Fruit fly (Drosophila melanogaster): Measurements from ENCODE around the gene CG9777.
A peak's percentile ranks its signal among the peaks of the same experiment; 100 is the strongest.

CG9777 gene

dm6 chrX:16670691-16671481, 38.9 kb upstream of the CG9777 start (continued):
- TF ChIP-seq Dek (tag; optimal IDR thresholded peaks at IDR 0.05) (no peak), CG12769 (tag; optimal IDR thresholded peaks at IDR 0.05) (peak; percentile 65)

dm6 chrX:16670262-16670661, 38.2 kb upstream of the CG9777 start:
- TF ChIP-seq grau (tag; optimal IDR thresholded peaks at IDR 0.05) (peak; percentile 69), sens (GFP tag) (peak; percentile 87), CG7839 (tag; optimal IDR thresholded peaks at IDR 0.05) (peak; percentile 31), CG2712 (tag; optimal IDR thresholded peaks at IDR 0.05) (peak; percentile 13), Vsx1 (GFP tag; optimal IDR thresholded peaks at IDR 0.05) (no peak), CG8388 (GFP tag; optimal IDR thresholded peaks at IDR 0.05) (peak; percentile 2), Sox100B (GFP tag; optimal IDR thresholded peaks at IDR 0.05) (peak; percentile 38), CG8478 (optimal IDR thresholded peaks at IDR 0.05) (no peak), gsb-n (tag; optimal IDR thresholded peaks at IDR 0.05) (no peak), CG17385 (GFP tag; optimal IDR thresholded peaks at IDR 0.05) (peak; percentile 18), Ets65A (GFP tag) (peak; percentile 9), CG18262 (tag; optimal IDR thresholded peaks at IDR 0.05) (peak; percentile 37), CG6689 (GFP tag; IDR thresholded peaks at IDR 0.05) (0 out of 2 replicates have a peak, but pooled peaks have one; percentile 9), sr (GFP tag; IDR thresholded peaks at IDR 0.05) (no peak), zfh1 (GFP tag; IDR thresholded peaks at IDR 0.05) (peak; percentile 31; the same call in 1 of the 3 replicates), Sox102F (GFP tag; optimal IDR thresholded peaks at IDR 0.05) (peak; percentile 19), ab (GFP tag; optimal IDR thresholded peaks at IDR 0.05) (no peak), nmo (GFP tag; optimal IDR thresholded peaks at IDR 0.05) (peak; percentile 6), zf30C (GFP tag; optimal IDR thresholded peaks at IDR 0.05) (no peak), CG11723 (GFP tag; optimal IDR thresholded peaks at IDR 0.05) (no peak), Adf1 (GFP tag; IDR thresholded peaks at IDR 0.05) (no peak), ac (GFP tag; optimal IDR thresholded peaks at IDR 0.05) (no peak), CG17361 (GFP tag; IDR thresholded peaks at IDR 0.05) (peak; percentile 52; the same call in 2 of the 3 replicates), mirr (GFP tag; optimal IDR thresholded peaks at IDR 0.05) (no peak), dmrt99B (tag; optimal IDR thresholded peaks at IDR 0.05) (peak; percentile 52), CG12104 (GFP tag; optimal IDR thresholded peaks at IDR 0.05) (no peak), Blimp-1 (GFP tag; optimal IDR thresholded peaks at IDR 0.05) (no peak), Asciz (GFP tag; optimal IDR thresholded peaks at IDR 0.05) (peak; percentile 10), CG7271 (tag; optimal IDR thresholded peaks at IDR 0.05) (no peak), CG10321 (GFP tag; IDR thresholded peaks at IDR 0.05) (no peak), BtbVII (GFP tag; optimal IDR thresholded peaks at IDR 0.05) (no peak), CG12391 (tag; optimal IDR thresholded peaks at IDR 0.05) (peak; percentile 28), az2 (GFP tag; optimal IDR thresholded peaks at IDR 0.05) (peak; percentile 13), ranshi (GFP tag; IDR thresholded peaks at IDR 0.05) (no peak), slp2 (GFP tag; optimal IDR thresholded peaks at IDR 0.05) (no peak), gem (tag; optimal IDR thresholded peaks at IDR 0.05) (peak; percentile 51), nerfin-1 (tag; optimal IDR thresholded peaks at IDR 0.05) (no peak), phol (tag; optimal IDR thresholded peaks at IDR 0.05) (peak; percentile 29), CG31441 (GFP tag; IDR thresholded peaks at IDR 0.05) (peak; percentile 21; the same call in 1 of the 2 replicates), pros (GFP tag; optimal IDR thresholded peaks at IDR 0.05) (no peak), CoRest (tag; optimal IDR thresholded peaks at IDR 0.05) (peak; percentile 17), ATbp (GFP tag; optimal IDR thresholded peaks at IDR 0.05) (peak; percentile 29), bsh (GFP tag; optimal IDR thresholded peaks at IDR 0.05) (peak in 1 of 2 experiments; percentile 5), Oli (tag; optimal IDR thresholded peaks at IDR 0.05) (peak; percentile 29), Mrtf (GFP tag; IDR thresholded peaks at IDR 0.05) (no peak)
